Worm (Caenorhabditis elegans) whole organism, L4 larva: Measurements from ENCODE around the gene ZK1098.3.

Experiments used
- F37D6.2 ChIP-seq: sonication (generic microtip); optimal IDR thresholded peaks from 2 replicates; lab custom pipeline; 2016; ENCODE audit warnings: mild to moderate bottlenecking, missing genetic modification characterization, missing compliant biosample characterization
- F44E2.7 ChIP-seq: fragments of 200-800 bp; sonication (Bioruptor generic); IDR thresholded peaks from 2 replicates; pipeline ENCODE4 v2.1.2; 2022; ENCODE audit warnings: missing genetic modification characterization, missing compliant biosample characterization
- Y5F2A.4 ChIP-seq: fragments of 200-800 bp; sonication (Bioruptor generic); optimal IDR thresholded peaks from 2 replicates; lab custom pipeline; 2018; ENCODE audit warnings: mild to moderate bottlenecking, missing genetic modification characterization, missing compliant biosample characterization
- Y75B8A.6 ChIP-seq: fragments of 200-800 bp; sonication (Bioruptor generic); IDR thresholded peaks from 2 replicates; pipeline ENCODE4 v1.3.6; 2022; ENCODE audit warnings: missing genetic modification reagents, missing genetic modification characterization, missing compliant biosample characterization
- aha-1 ChIP-seq: fragments of 150-350 bp; peaks from one replicate; lab custom pipeline; 2014; ENCODE audit warnings: missing biosample characterization, missing genetic modification characterization
- aly-2 ChIP-seq: sonication (generic microtip); optimal IDR thresholded peaks from 2 replicates; lab custom pipeline; 2018; ENCODE audit warnings: missing biosample characterization, missing genetic modification characterization
- ama-1 ChIP-seq: fragments of 150-350 bp; optimal IDR thresholded peaks from 2 replicates; lab custom pipeline; 2014; ENCODE audit warnings: inconsistent platforms, mixed read lengths
- ceh-32 ChIP-seq: sonication (generic microtip); optimal IDR thresholded peaks from 2 replicates; lab custom pipeline; 2016; ENCODE audit warnings: mild to moderate bottlenecking, missing genetic modification characterization, missing compliant biosample characterization; ENCODE audit not compliant: poor library complexity
- daf-12 ChIP-seq: fragments of 150-350 bp; optimal IDR thresholded peaks from 2 replicates; lab custom pipeline; 2014; ENCODE audit warnings: missing biosample characterization, missing genetic modification reagents, missing genetic modification characterization
- daf-16 ChIP-seq, 3 experiments: sonication (generic microtip); optimal IDR thresholded peaks; 2 replicates each; lab custom pipeline; 2016 to 2017; ENCODE audit warnings: missing genetic modification characterization in 3 of 3, missing genetic modification reagents in 3 of 3, mild to moderate bottlenecking in 2 of 3, missing compliant biosample characterization in 2 of 3, missing biosample characterization in 1 of 3, moderate library complexity in 1 of 3
- dmd-9 ChIP-seq: fragments of 200-800 bp; sonication (Bioruptor generic); IDR thresholded peaks from 2 replicates; pipeline ENCODE4 v1.3.6; 2022; ENCODE audit warnings: missing genetic modification reagents, missing genetic modification characterization, missing compliant biosample characterization
- dpl-1 ChIP-seq: fragments of 150-350 bp; optimal IDR thresholded peaks from 2 replicates; lab custom pipeline; 2014; ENCODE audit warnings: missing biosample characterization, missing genetic modification reagents, missing genetic modification characterization
- dve-1 ChIP-seq: sonication (generic microtip); optimal IDR thresholded peaks from 2 replicates; lab custom pipeline; 2017; ENCODE audit warnings: antibody characterized with exemption, mild to moderate bottlenecking, missing genetic modification characterization, missing compliant biosample characterization; ENCODE audit not compliant: insufficient read depth
- egl-27 ChIP-seq: sonication (generic microtip); optimal IDR thresholded peaks from 3 replicates; lab custom pipeline; 2017; ENCODE audit warnings: missing biosample characterization, missing genetic modification reagents, missing genetic modification characterization
- egl-43 ChIP-seq: fragments of 200-800 bp; sonication (Bioruptor generic); IDR thresholded peaks from 2 replicates; pipeline ENCODE4 v1.3.6; 2022; ENCODE audit warnings: missing genetic modification reagents, missing genetic modification characterization, missing compliant biosample characterization
- fos-1 ChIP-seq: fragments of 150-350 bp; optimal IDR thresholded peaks from 2 replicates; lab custom pipeline; 2014; ENCODE audit warnings: missing biosample characterization, missing genetic modification characterization
- gei-8 ChIP-seq: fragments of 200-800 bp; sonication (Bioruptor generic); optimal IDR thresholded peaks from 2 replicates; lab custom pipeline; 2018; ENCODE audit warnings: mild to moderate bottlenecking, missing genetic modification characterization, missing compliant biosample characterization
- hlh-30 ChIP-seq: sonication (generic microtip); optimal IDR thresholded peaks from 2 replicates; lab custom pipeline; 2017; ENCODE audit warnings: antibody characterized with exemption, mild to moderate bottlenecking, missing genetic modification characterization, missing compliant biosample characterization; ENCODE audit not compliant: insufficient read depth
- lin-38 ChIP-seq: fragments of 200-800 bp; sonication (Bioruptor generic); IDR thresholded peaks from 2 replicates; pipeline ENCODE4 v1.3.6; 2022; ENCODE audit warnings: missing genetic modification reagents, missing genetic modification characterization, missing compliant biosample characterization
- lsy-2 ChIP-seq, 2 experiments: fragments of 150-350 bp in 1 of 2; sonication (generic microtip) in 1 of 2; optimal IDR thresholded peaks; 2 replicates each; lab custom pipeline; 2014 to 2017; ENCODE audit warnings: missing biosample characterization in 2 of 2, missing genetic modification characterization in 2 of 2
- madf-5 ChIP-seq, 2 experiments: fragments of 200-800 bp; sonication (Bioruptor generic); IDR thresholded peaks; 2 replicates each; pipeline ENCODE4 v1.3.6; 2022; ENCODE audit warnings: missing compliant biosample characterization in 2 of 2, missing genetic modification characterization in 2 of 2
- mdt-29 ChIP-seq: fragments of 200-800 bp; sonication (Bioruptor generic); IDR thresholded peaks from 2 replicates; pipeline ENCODE4 v1.3.6; 2022; ENCODE audit warnings: missing genetic modification reagents, missing genetic modification characterization, missing compliant biosample characterization
- mep-1 ChIP-seq: fragments of 150-350 bp; sonication (generic microtip); optimal IDR thresholded peaks from 3 replicates; lab custom pipeline; 2014; ENCODE audit warnings: missing biosample characterization, missing genetic modification characterization
- mes-2 ChIP-seq: sonication (generic microtip); optimal IDR thresholded peaks from 2 replicates; lab custom pipeline; 2016; ENCODE audit warnings: missing genotype, mild to moderate bottlenecking, missing genetic modification characterization, missing compliant biosample characterization; ENCODE audit not compliant: poor library complexity, severe bottlenecking
- mxl-3 ChIP-seq: fragments of 200-800 bp; sonication (Bioruptor generic); optimal IDR thresholded peaks from 2 replicates; lab custom pipeline; 2018; ENCODE audit warnings: mild to moderate bottlenecking, missing genetic modification characterization, missing compliant biosample characterization
- nhr-28 ChIP-seq: fragments of 150-350 bp; optimal IDR thresholded peaks from 2 replicates; lab custom pipeline; 2014; ENCODE audit warnings: missing biosample characterization, missing genetic modification characterization
- nhr-41 ChIP-seq: fragments of 200-800 bp; sonication (Bioruptor generic); IDR thresholded peaks from 2 replicates; pipeline ENCODE4 v1.3.6; 2022; ENCODE audit warnings: missing genetic modification reagents, missing genetic modification characterization, missing compliant biosample characterization
- nhr-42 ChIP-seq: fragments of 200-800 bp; sonication (Bioruptor generic); IDR thresholded peaks from 2 replicates; pipeline ENCODE4 v1.3.6; 2022; ENCODE audit warnings: missing genetic modification characterization, missing compliant biosample characterization
- nhr-6 ChIP-seq: fragments of 150-350 bp; optimal IDR thresholded peaks from 2 replicates; lab custom pipeline; 2014; ENCODE audit warnings: missing biosample characterization, missing genetic modification characterization
- nhr-76 ChIP-seq: fragments of 150-350 bp; optimal IDR thresholded peaks from 2 replicates; lab custom pipeline; 2014; ENCODE audit warnings: missing biosample characterization, missing genetic modification characterization
- nhr-77 ChIP-seq: fragments of 150-350 bp; optimal IDR thresholded peaks from 2 replicates; lab custom pipeline; 2014; ENCODE audit warnings: missing biosample characterization, missing genetic modification characterization
- pha-4 ChIP-seq, 2 experiments: fragments of 150-350 bp in 1 of 2; fragments of 200-800 bp in 1 of 2; sonication (Bioruptor generic) in 1 of 2; IDR thresholded peaks in 1 of 2; optimal IDR thresholded peaks in 1 of 2; 2 replicates each; pipeline versions ENCODE4 v1.3.6 to Lab custom; 2014 to 2022; ENCODE audit warnings: missing genetic modification characterization in 2 of 2, missing genetic modification reagents in 2 of 2, missing biosample characterization in 1 of 2, missing compliant biosample characterization in 1 of 2
- rbr-2 ChIP-seq: sonication (generic microtip); optimal IDR thresholded peaks from 2 replicates; lab custom pipeline; 2016; ENCODE audit warnings: missing genotype, missing genetic modification characterization, missing compliant biosample characterization
- sdz-12 ChIP-seq: fragments of 200-800 bp; sonication (Bioruptor generic); optimal IDR thresholded peaks from 2 replicates; lab custom pipeline; 2018; ENCODE audit warnings: mild to moderate bottlenecking, missing genetic modification characterization, missing compliant biosample characterization
- snpc-1.2 ChIP-seq: fragments of 200-800 bp; sonication (Bioruptor generic); IDR thresholded peaks from 2 replicates; pipeline ENCODE4 v1.3.6; 2022; ENCODE audit warnings: missing genetic modification reagents, missing genetic modification characterization, missing compliant biosample characterization
- spr-1 ChIP-seq: sonication (generic microtip); optimal IDR thresholded peaks from 2 replicates; lab custom pipeline; 2016; ENCODE audit warnings: mild to moderate bottlenecking, missing genetic modification characterization, missing compliant biosample characterization
- tag-97 ChIP-seq: fragments of 200-800 bp; sonication (Bioruptor generic); IDR thresholded peaks from 2 replicates; pipeline ENCODE4 v1.3.6; 2022; ENCODE audit warnings: missing genetic modification characterization, missing compliant biosample characterization
- unc-130 ChIP-seq: sonication (generic microtip); optimal IDR thresholded peaks from 2 replicates; lab custom pipeline; 2016; ENCODE audit warnings: missing genetic modification reagents, missing genetic modification characterization, missing compliant biosample characterization
- zag-1 ChIP-seq: fragments of 150-350 bp; optimal IDR thresholded peaks from 2 replicates; lab custom pipeline; 2014; ENCODE audit warnings: missing biosample characterization, missing genetic modification characterization
- zfp-3 ChIP-seq: fragments of 200-800 bp; sonication (Bioruptor generic); conservative IDR thresholded peaks from 2 replicates; pipeline ENCODE4 v1.3.6; 2022; ENCODE audit warnings: missing genetic modification reagents, missing genetic modification characterization, missing compliant biosample characterization
- zip-2 ChIP-seq: fragments of 150-350 bp; optimal IDR thresholded peaks from 2 replicates; lab custom pipeline; 2014; ENCODE audit warnings: missing biosample characterization, missing genetic modification characterization
- ztf-11 ChIP-seq: fragments of 150-350 bp; optimal IDR thresholded peaks from 2 replicates; lab custom pipeline; 2014; ENCODE audit warnings: missing biosample characterization, missing genetic modification characterization

Gene ZK1098.3

DNA sequence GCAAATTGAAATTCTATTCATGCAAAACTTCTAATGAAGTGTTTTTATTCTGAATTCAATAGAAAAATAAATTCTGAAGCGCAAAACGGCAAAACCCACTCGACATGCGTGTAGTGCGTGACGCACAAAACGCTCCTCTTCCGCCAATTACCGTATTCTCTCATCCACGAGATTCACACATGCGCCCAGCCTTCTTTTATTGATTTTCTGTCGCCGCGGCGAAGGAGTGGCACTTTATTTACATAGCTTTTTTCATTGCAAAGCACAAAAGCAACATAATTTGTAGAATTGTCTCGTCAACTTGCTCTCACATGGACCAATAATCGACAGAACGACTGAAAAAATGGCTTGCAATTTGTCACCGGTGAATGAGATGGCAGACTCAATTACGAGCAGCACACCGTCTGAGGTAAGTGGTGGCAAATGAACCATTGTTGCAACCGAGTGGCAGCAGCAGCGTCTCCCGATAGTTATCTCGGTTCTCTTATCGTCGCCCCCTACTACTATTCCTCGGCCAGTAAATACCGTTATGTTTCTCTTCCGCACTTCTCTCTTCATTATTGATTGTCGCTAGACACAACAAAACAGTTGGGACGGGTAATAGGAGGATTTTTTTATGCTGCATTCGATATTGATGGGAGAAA is 7.6 kb upstream of the ZK1098.3 start, which contains the start of gene unc-16 (continued):
- TF ChIP-seq ztf-11 (tag; lab: Kevin White, UChicago) (no peak), daf-12 (tag; lab: Kevin White, UChicago) (no peak), fos-1 (tag; lab: Kevin White, UChicago) (no peak), F37D6.2 (tag; lab: Kevin White, UChicago) (peak; percentile 77), Y5F2A.4 (GFP tag; lab: Kevin White, UChicago) (no peak), aly-2 (tag; lab: Kevin White, UChicago) (no peak), egl-43 (GFP tag; lab: Robert Waterston, UW) (no peak; the same call in 1 of the 2 replicates), ama-1 (peak; percentile 86), Y75B8A.6 (GFP tag; lab: Robert Waterston, UW) (no peak), zag-1 (tag; lab: Kevin White, UChicago) (no peak), daf-16 (GFP tag; optimal IDR thresholded peaks at IDR 0.05; lab: Kevin White, UChicago) (peak in 1 of 2 experiments; percentile 28), daf-16 (tag; optimal IDR thresholded peaks at IDR 0.05; lab: Kevin White, UChicago) (peak; percentile 79), nhr-42 (GFP tag; lab: Robert Waterston, UW) (peak; percentile 18; the same call in 1 of the 2 replicates), dmd-9 (GFP tag; lab: Robert Waterston, UW) (0 out of 2 replicates have a peak, but pooled peaks have one; percentile 52), zip-2 (tag; lab: Kevin White, UChicago) (no peak), sdz-12 (GFP tag; lab: Kevin White, UChicago) (no peak), nhr-77 (peak; percentile 50), tag-97 (GFP tag; lab: Robert Waterston, UW) (no peak), F44E2.7 (no peak), egl-27 (tag; lab: Kevin White, UChicago) (no peak), madf-5 (GFP tag; IDR thresholded peaks at IDR 0.05; lab: Robert Waterston, UW) (no peak)
- TF ChIP-seq, all 104 proteins: peak for 52

DNA sequence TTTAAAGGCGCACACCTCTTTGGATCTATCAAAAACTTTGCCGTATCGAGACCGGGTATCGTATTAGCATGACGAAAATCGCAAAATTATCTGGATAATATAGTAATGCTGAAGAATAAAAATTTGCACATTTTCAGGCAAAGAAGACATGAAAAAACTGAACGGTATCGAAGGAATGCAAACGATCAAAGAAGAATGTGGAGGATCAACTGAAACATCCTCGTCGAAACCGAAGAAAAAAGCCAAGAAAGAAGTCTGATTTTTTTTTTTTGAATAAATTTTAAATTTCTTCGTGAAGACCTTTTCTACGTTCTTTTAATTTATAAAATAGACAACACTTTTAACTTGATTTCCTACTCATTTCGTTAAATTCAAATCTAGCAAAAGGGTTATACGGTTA is 6.3 kb upstream of the ZK1098.3 start, which contains the start of gene ZK1098.12:
Gene ZK1098.12 (plus strand): TSS at position 301 of the 400 bp plus-strand sequence.
- TF ChIP-seq pha-4 (GFP tag; IDR thresholded peaks at IDR 0.05; lab: Robert Waterston, UW) (no peak), pha-4 (tag; optimal IDR thresholded peaks at IDR 0.05; lab: Kevin White, UChicago) (no peak), nhr-41 (GFP tag; lab: Robert Waterston, UW) (no peak), aha-1 (tag; lab: Kevin White, UChicago) (no peak), spr-1 (no peak), zfp-3 (no peak)

DNA sequence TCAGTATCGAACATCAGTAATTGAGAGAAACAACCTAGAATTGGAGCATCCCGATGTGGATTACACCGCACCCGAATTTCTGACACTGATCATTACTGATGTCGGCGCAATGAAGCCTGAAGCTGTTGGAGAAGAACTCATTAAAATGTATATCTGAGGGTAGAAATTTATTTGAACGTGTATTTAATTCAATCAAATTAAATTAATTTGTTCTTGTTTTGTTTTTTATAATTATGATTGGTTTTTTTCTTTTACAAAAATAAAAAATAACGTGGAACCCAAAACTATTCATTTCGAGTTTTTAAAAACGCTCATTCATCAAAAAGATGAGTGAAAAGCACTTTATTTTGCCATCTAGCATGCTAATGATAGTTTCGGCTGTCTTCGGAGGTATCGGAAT is 5.6 kb upstream of the ZK1098.3 start, which contains the start of gene ZK1098.9:
Gene ZK1098.9 (plus strand): TSS at position 301 of the 400 bp plus-strand sequence.
- TF ChIP-seq dve-1 = no peak
- no peak for TF ChIP-seq hlh-30 (tag; lab: Kevin White, UChicago)

DNA sequence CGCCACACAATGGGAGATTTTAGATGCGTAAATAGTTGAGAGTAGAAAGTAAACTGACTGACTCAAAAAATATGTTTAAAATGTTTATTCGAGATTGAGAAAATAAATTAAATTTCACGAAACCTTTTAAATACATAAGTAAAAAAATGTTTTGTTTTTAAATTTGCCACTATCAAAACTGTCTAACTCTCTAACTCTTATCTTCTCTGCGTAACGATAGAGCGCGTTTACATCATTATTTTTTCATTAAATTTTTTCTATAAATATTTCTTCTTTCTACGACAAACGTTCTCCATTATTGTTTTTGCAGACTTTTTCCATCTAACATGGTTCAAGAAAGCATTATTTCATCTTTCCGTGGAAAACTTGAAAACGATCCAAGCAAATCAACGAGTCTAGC is 4.3 kb upstream of the ZK1098.3 start, which contains the start of gene eif-2Balpha:
Gene eif-2Balpha (plus strand): TSS at position 304 of the 400 bp plus-strand sequence.
- no peak for TF ChIP-seq ceh-32
- no peak for TF ChIP-seq nhr-6 (tag; lab: Kevin White, UChicago)
- no peak for TF ChIP-seq unc-130
- TF ChIP-seq mep-1 (tag; lab: Kevin White, UChicago) = peak; percentile 16
- no peak for TF ChIP-seq gei-8 (GFP tag; lab: Kevin White, UChicago)
- no peak for TF ChIP-seq mxl-3
- no peak for TF ChIP-seq rbr-2 (tag; lab: Kevin White, UChicago)
- peak in 1 of 2 experiments; percentile 84 for TF ChIP-seq lsy-2 (tag; optimal IDR thresholded peaks at IDR 0.05; lab: Kevin White, UChicago)
- TF ChIP-seq daf-16 (GFP tag; optimal IDR thresholded peaks at IDR 0.05; lab: Kevin White, UChicago) = no peak
- peak; percentile 16 for TF ChIP-seq daf-16 (tag; optimal IDR thresholded peaks at IDR 0.05; lab: Kevin White, UChicago)
- TF ChIP-seq mdt-29 (GFP tag; lab: Robert Waterston, UW) = no peak
- no peak for TF ChIP-seq nhr-28 (tag; lab: Kevin White, UChicago)
- no peak for TF ChIP-seq mes-2 (tag; lab: Kevin White, UChicago)
- peak; percentile 80 for TF ChIP-seq lin-38
- TF ChIP-seq snpc-1.2 = no peak
- no peak for TF ChIP-seq nhr-76
- peak; percentile 40 for TF ChIP-seq hlh-30 (tag; lab: Kevin White, UChicago)
- peak; percentile 67 for TF ChIP-seq dpl-1
- TF ChIP-seq, all 104 proteins: peak for 6
